Fruit fly (Drosophila melanogaster): ENCODE data around the gene Pka-R1.

Gene Pka-R1

dm6 chr3L:20785742-20786427 is 30.0 kb upstream of the Pka-R1 start, which contains the start of gene Pcif1 (continued):
- no peak for TF ChIP-seq CG3163 (GFP tag; optimal IDR thresholded peaks at IDR 0.05)
- peak; percentile 69 for TF ChIP-seq E2f2 (GFP tag; IDR thresholded peaks at IDR 0.05)
- TF ChIP-seq Lhr (GFP tag; optimal IDR thresholded peaks at IDR 0.05) = peak; percentile 25
- TF ChIP-seq HmgD (GFP tag; optimal IDR thresholded peaks at IDR 0.05) = peak; percentile 22
- no peak for TF ChIP-seq CG15479 (GFP tag; optimal IDR thresholded peaks at IDR 0.05)
- TF ChIP-seq NFAT (GFP tag; IDR thresholded peaks at IDR 0.05) = peak; percentile 19; the same call in 1 of the 2 replicates
- TF ChIP-seq CG9797 (GFP tag; optimal IDR thresholded peaks at IDR 0.05) = peak; percentile 52
- no peak for TF ChIP-seq CG4328 (GFP tag; optimal IDR thresholded peaks at IDR 0.05)
- TF ChIP-seq CG2116 (GFP tag; optimal IDR thresholded peaks at IDR 0.05) = peak; percentile 78
- peak; percentile 62 for TF ChIP-seq stwl (tag; optimal IDR thresholded peaks at IDR 0.05)
- no peak for TF ChIP-seq ATbp (GFP tag; optimal IDR thresholded peaks at IDR 0.05)
- TF ChIP-seq CG17829 (tag; optimal IDR thresholded peaks at IDR 0.05) = peak; percentile 64
- peak; percentile 43 for TF ChIP-seq lilli (GFP tag; optimal IDR thresholded peaks at IDR 0.05)
- peak; percentile 75 for TF ChIP-seq CG15514 (GFP tag; optimal IDR thresholded peaks at IDR 0.05)
- peak in 1 of 2 experiments; percentile 5 for TF ChIP-seq dpn (GFP tag; optimal IDR thresholded peaks at IDR 0.05)
- TF ChIP-seq vnd (GFP tag; IDR thresholded peaks at IDR 0.05; ENCODE audit: partially characterized antibody) = peak; percentile 99
- no peak for TF ChIP-seq Myb (GFP tag; optimal IDR thresholded peaks at IDR 0.05)
- TF ChIP-seq Nf-YC (tag; optimal IDR thresholded peaks at IDR 0.05) = peak; percentile 3
- TF ChIP-seq CG6272 (GFP tag; IDR thresholded peaks at IDR 0.05) = peak; percentile 62
- TF ChIP-seq zfh1 (GFP tag; IDR thresholded peaks at IDR 0.05) = peak; percentile 53; the same call in 2 of the 3 replicates
- TF ChIP-seq luna (GFP tag; optimal IDR thresholded peaks at IDR 0.05) = no peak
- TF ChIP-seq sna (GFP tag; IDR thresholded peaks at IDR 0.05; ENCODE audit: partially characterized antibody) = peak; percentile 97
- no peak for TF ChIP-seq CG4282 (GFP tag; optimal IDR thresholded peaks at IDR 0.05)
- no peak for TF ChIP-seq zfh2 (GFP tag; optimal IDR thresholded peaks at IDR 0.05)
- TF ChIP-seq Dbx (GFP tag; IDR thresholded peaks at IDR 0.05) = peak; percentile 76; the same call in 2 of the 3 replicates
- peak; percentile 28 for TF ChIP-seq CG17568 (GFP tag; optimal IDR thresholded peaks at IDR 0.05)
- TF ChIP-seq ro (GFP tag; IDR thresholded peaks at IDR 0.05) = no peak
- TF ChIP-seq oc (tag; optimal IDR thresholded peaks at IDR 0.05) = no peak
- peak; percentile 54 for TF ChIP-seq Rfx (GFP tag; IDR thresholded peaks at IDR 0.05)
- peak; percentile 33 for TF ChIP-seq mirr (GFP tag; optimal IDR thresholded peaks at IDR 0.05)
- TF ChIP-seq fd96Cb (tag; optimal IDR thresholded peaks at IDR 0.05) = no peak
- TF ChIP-seq mld (GFP tag; IDR thresholded peaks at IDR 0.05; ENCODE audit: partially characterized antibody) = peak; percentile 100
- peak; percentile 98 for TF ChIP-seq Dll (GFP tag; IDR thresholded peaks at IDR 0.05; ENCODE audit: partially characterized antibody)
- peak; percentile 36 for TF ChIP-seq CG2120 (GFP tag; optimal IDR thresholded peaks at IDR 0.05)
- no peak for TF ChIP-seq CG6765 (GFP tag; optimal IDR thresholded peaks at IDR 0.05)
- no peak for TF ChIP-seq sens-2 (GFP tag; IDR thresholded peaks at IDR 0.05)
- TF ChIP-seq sim (GFP tag; IDR thresholded peaks at IDR 0.05) = no peak
- TF ChIP-seq bigmax (GFP tag; optimal IDR thresholded peaks at IDR 0.05) = peak; percentile 19
- TF ChIP-seq CG4820 (GFP tag; optimal IDR thresholded peaks at IDR 0.05) = no peak
- TF ChIP-seq Ada2b (GFP tag; IDR thresholded peaks at IDR 0.05) = no peak
- peak; percentile 22 for TF ChIP-seq CG8924 (tag; optimal IDR thresholded peaks at IDR 0.05)
- no peak for TF ChIP-seq Ptx1 (GFP tag; IDR thresholded peaks at IDR 0.05)
- peak; percentile 100 for TF ChIP-seq CG6791 (GFP tag; IDR thresholded peaks at IDR 0.05; ENCODE audit: partially characterized antibody)
- peak; percentile 18; the same call in 1 of the 2 replicates for TF ChIP-seq Xrp1 (GFP tag; IDR thresholded peaks at IDR 0.05)
- peak in 1 of 2 experiments; percentile 81 for TF ChIP-seq Pdp1 (GFP tag; optimal IDR thresholded peaks at IDR 0.05)
- TF ChIP-seq CG4617 (GFP tag; optimal IDR thresholded peaks at IDR 0.05; ENCODE audit: borderline replicate concordance) = peak; percentile 44
- no peak for TF ChIP-seq sqz (GFP tag; optimal IDR thresholded peaks at IDR 0.05)
- peak; percentile 22 for TF ChIP-seq CG4854 (GFP tag; optimal IDR thresholded peaks at IDR 0.05)
- peak; percentile 53 for TF ChIP-seq nerfin-1 (tag; optimal IDR thresholded peaks at IDR 0.05)
